Fruit fly (Drosophila melanogaster): ENCODE data around the gene CG13083.

Gene CG13083

DNA sequence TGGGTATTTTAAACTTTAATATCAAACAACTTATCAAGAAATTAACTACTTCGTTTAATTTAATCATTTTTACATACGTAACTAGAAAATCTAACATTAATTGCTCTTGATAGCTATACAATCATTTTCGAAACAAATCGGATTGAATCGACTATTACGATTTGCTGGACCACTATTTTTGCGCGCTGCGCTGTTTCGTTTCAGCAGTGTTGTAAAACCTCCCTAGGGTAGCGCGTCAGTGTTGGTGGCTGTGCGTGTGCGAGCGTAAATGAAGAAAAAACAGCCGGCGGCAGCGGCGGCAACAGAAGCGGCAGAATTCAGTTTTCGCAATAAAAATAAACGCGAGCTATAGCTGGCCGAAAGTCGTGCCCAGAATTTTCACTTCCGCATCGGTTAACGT is 46.0 kb downstream of the CG13083 start, which contains the start of gene CG33116 (continued):
- TF ChIP-seq CG8924 (tag; optimal IDR thresholded peaks at IDR 0.05) (peak; percentile 79), CG17359 (tag; optimal IDR thresholded peaks at IDR 0.05) (peak; percentile 80), maf-S (GFP tag; optimal IDR thresholded peaks at IDR 0.05) (peak; percentile 82), H2.0 (GFP tag; IDR thresholded peaks at IDR 0.05) (peak; percentile 79), bsh (GFP tag; optimal IDR thresholded peaks at IDR 0.05) (peak; percentile 66 to 80), YL-1 (GFP tag; optimal IDR thresholded peaks at IDR 0.05) (peak; percentile 68), gfzf (GFP tag; optimal IDR thresholded peaks at IDR 0.05) (peak; percentile 17), Dek (tag; optimal IDR thresholded peaks at IDR 0.05) (peak; percentile 62), CG34422 (GFP tag; IDR thresholded peaks at IDR 0.05) (peak; percentile 95; the same call in 2 of the 3 replicates), CG8388 (GFP tag; optimal IDR thresholded peaks at IDR 0.05) (peak; percentile 77), dpn (GFP tag; optimal IDR thresholded peaks at IDR 0.05) (peak; percentile 86 to 87), scrt (GFP tag; optimal IDR thresholded peaks at IDR 0.05) (peak; percentile 72), CG14965 (GFP tag; optimal IDR thresholded peaks at IDR 0.05; ENCODE audit: borderline replicate concordance) (peak; percentile 44), CG8359 (GFP tag; optimal IDR thresholded peaks at IDR 0.05; ENCODE audit: borderline replicate concordance) (peak; percentile 42), CG11695 (GFP tag; IDR thresholded peaks at IDR 0.05) (peak; percentile 76; the same call in 2 of the 3 replicates), CG9797 (GFP tag; optimal IDR thresholded peaks at IDR 0.05) (peak; percentile 23), CG1603 (tag; optimal IDR thresholded peaks at IDR 0.05) (peak; percentile 79), Xrp1 (GFP tag; IDR thresholded peaks at IDR 0.05) (peak; percentile 77), CG13775 (GFP tag; optimal IDR thresholded peaks at IDR 0.05) (peak; percentile 74), chm (GFP tag; IDR thresholded peaks at IDR 0.05) (peak; percentile 86), pnt (GFP tag; optimal IDR thresholded peaks at IDR 0.05) (peak; percentile 63), NC2β (GFP tag; optimal IDR thresholded peaks at IDR 0.05) (peak; percentile 84), pan (optimal IDR thresholded peaks at IDR 0.05) (no peak), pan (GFP tag; optimal IDR thresholded peaks at IDR 0.05 in 1 of 2, IDR thresholded peaks at IDR 0.05 in 1 of 2) (peak in 1 of 2 experiments; percentile 80), CG9876 (GFP tag; optimal IDR thresholded peaks at IDR 0.05) (peak; percentile 69), Oli (tag; optimal IDR thresholded peaks at IDR 0.05) (peak; percentile 84), Fer3 (tag; optimal IDR thresholded peaks at IDR 0.05) (peak; percentile 78), klu (GFP tag; IDR thresholded peaks at IDR 0.05) (peak; percentile 21; the same call in 1 of the 2 replicates), fd64A (GFP tag; optimal IDR thresholded peaks at IDR 0.05) (peak; percentile 34), gem (tag; optimal IDR thresholded peaks at IDR 0.05) (peak; percentile 85), eyg (GFP tag; optimal IDR thresholded peaks at IDR 0.05) (peak; percentile 47), chn (GFP tag; optimal IDR thresholded peaks at IDR 0.05) (peak; percentile 90), CkIIα-i1 (GFP tag; IDR thresholded peaks at IDR 0.05) (peak; percentile 25; the same call in 1 of the 2 replicates), tx (GFP tag; optimal IDR thresholded peaks at IDR 0.05) (peak; percentile 79), CG13296 (GFP tag; optimal IDR thresholded peaks at IDR 0.05) (peak; percentile 74), Sin3A (optimal IDR thresholded peaks at IDR 0.05) (peak; percentile 80), D19A (tag; optimal IDR thresholded peaks at IDR 0.05) (peak; percentile 75), CG6689 (GFP tag; IDR thresholded peaks at IDR 0.05) (peak; percentile 64), cato (GFP tag; optimal IDR thresholded peaks at IDR 0.05; ENCODE audit: borderline replicate concordance) (peak; percentile 51), lov (optimal IDR thresholded peaks at IDR 0.05) (no peak), lov (GFP tag; IDR thresholded peaks at IDR 0.05) (peak; percentile 81), mld (GFP tag; IDR thresholded peaks at IDR 0.05; ENCODE audit: partially characterized antibody) (no peak), so (GFP tag; IDR thresholded peaks at IDR 0.05) (peak; percentile 71; the same call in 2 of the 3 replicates), CG1602 (GFP tag; optimal IDR thresholded peaks at IDR 0.05) (peak; percentile 75), Spps (tag; optimal IDR thresholded peaks at IDR 0.05) (peak; percentile 56), ATbp (GFP tag; optimal IDR thresholded peaks at IDR 0.05) (peak; percentile 75), CG12769 (tag; optimal IDR thresholded peaks at IDR 0.05) (peak; percentile 78), wek (GFP tag; optimal IDR thresholded peaks at IDR 0.05) (peak; percentile 54), ap (GFP tag; IDR thresholded peaks at IDR 0.05) (0 out of 2 replicates have a peak, but pooled peaks have one; percentile 22), Hr39 (optimal IDR thresholded peaks at IDR 0.05) (peak; percentile 68), Dfd (GFP tag; optimal IDR thresholded peaks at IDR 0.05) (no peak)

All from whole organism, embryonic.